Worm (Caenorhabditis elegans) whole organism, L1 larva: ENCODE data around the gene F09E10.1.

ENCODE experiments used
- C04F5.9 ChIP-seq: sonication (generic microtip); optimal IDR thresholded peaks from 2 replicates; lab custom pipeline; 2016; ENCODE audit warnings: missing genetic modification characterization, missing compliant biosample characterization
- skn-1 ChIP-seq: fragments of 150-350 bp; optimal IDR thresholded peaks from 2 replicates; lab custom pipeline; 2014; ENCODE audit warnings: missing biosample characterization, missing genetic modification characterization

DNA sequence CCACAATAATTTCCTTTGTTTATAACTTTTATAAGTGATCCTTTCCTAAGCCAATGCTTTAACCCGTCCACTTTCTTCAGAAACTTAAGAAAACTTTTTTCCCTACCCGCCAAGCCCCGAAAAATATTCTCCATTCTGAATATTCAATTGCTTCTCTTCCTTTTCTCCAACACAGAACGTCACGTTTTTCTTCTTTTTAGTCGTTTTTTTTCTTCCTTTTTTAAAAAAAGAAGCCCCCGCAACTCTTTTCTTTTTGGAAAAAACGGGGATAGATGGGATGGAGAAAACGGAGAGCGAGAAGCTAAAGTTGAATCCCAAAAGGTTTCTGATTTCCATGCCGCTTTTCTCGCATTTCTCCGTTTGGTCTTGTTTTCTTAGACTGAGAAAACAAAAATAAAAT is 24.0 kb upstream of the F09E10.1 start:
- TF ChIP-seq skn-1 (tag; lab: Kevin White, UChicago) (peak; percentile 16), C04F5.9 (tag; lab: Kevin White, UChicago) (no peak)
